Worm (Caenorhabditis elegans): ENCODE measurements around the gene C14A4.13.

Gene C14A4.13

ce11 chrII:10618157-10618556, at the start of gene C14A4.13:
Gene C14A4.13, plus strand, starts transcription at chrII:10618457.
- TF ChIP-seq pax-3 (tag; optimal IDR thresholded peaks at IDR 0.05) (no peak), dpl-1 (GFP tag; optimal IDR thresholded peaks at IDR 0.05) (no peak), Y116A8C.19 (tag; optimal IDR thresholded peaks at IDR 0.05; ENCODE audit: borderline replicate concordance) (no peak), hlh-17 (GFP tag; optimal IDR thresholded peaks at IDR 0.05; ENCODE audit: borderline replicate concordance) (no peak), tbx-2 (tag; optimal IDR thresholded peaks at IDR 0.05) (no peak), elt-2 (tag; optimal IDR thresholded peaks at IDR 0.05) (no peak), unc-62 (GFP tag; optimal IDR thresholded peaks at IDR 0.05) (no peak), nhr-11 (tag; optimal IDR thresholded peaks at IDR 0.05) (no peak), ama-1 (optimal IDR thresholded peaks at IDR 0.05) (no peak), ces-1 (GFP tag; optimal IDR thresholded peaks at IDR 0.05) (no peak), zip-4 (GFP tag; optimal IDR thresholded peaks at IDR 0.05) (no peak), skn-1 (tag; optimal IDR thresholded peaks at IDR 0.05) (no peak), jun-1 (tag; optimal IDR thresholded peaks at IDR 0.05) (no peak), lsy-2 (tag; optimal IDR thresholded peaks at IDR 0.05) (no peak), blmp-1 (tag; optimal IDR thresholded peaks at IDR 0.05) (no peak), ceh-90 (tag; optimal IDR thresholded peaks at IDR 0.05) (no peak), snu-23 (GFP tag; optimal IDR thresholded peaks at IDR 0.05) (no peak), swsn-7 (tag; optimal IDR thresholded peaks at IDR 0.05) (no peak), mab-9 (GFP tag; IDR thresholded peaks at IDR 0.05) (no peak), irx-1 (tag; optimal IDR thresholded peaks at IDR 0.05) (no peak)

DNA sequence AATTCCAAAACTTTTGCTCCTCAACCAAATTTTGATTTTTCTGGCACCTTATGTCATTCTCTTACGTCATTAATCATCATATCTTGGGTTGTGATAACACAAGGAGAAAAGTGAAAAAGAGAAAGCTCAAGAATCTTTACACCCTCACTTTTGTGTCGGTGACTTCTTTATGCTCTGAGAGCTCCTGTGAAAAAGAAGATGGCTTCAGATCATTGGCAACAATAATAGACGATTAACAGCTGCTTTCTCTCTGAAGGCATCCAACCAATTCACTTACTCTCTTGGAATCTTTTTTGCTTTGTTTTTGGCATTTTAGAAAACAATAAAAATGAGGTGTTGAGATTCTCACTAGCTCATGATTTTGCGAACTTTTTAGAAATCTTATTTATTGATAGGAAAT, 48.8 kb upstream of the C14A4.13 start:
- peak in 1 of 2 experiments; percentile 3 for TF ChIP-seq efl-1 (optimal IDR thresholded peaks at IDR 0.05)
- TF ChIP-seq efl-1 (GFP tag; optimal IDR thresholded peaks at IDR 0.05 in 1 of 2), result no peak
- no peak for TF ChIP-seq sptf-1 (tag; optimal IDR thresholded peaks at IDR 0.05)
- TF ChIP-seq lin-39 (tag; optimal IDR thresholded peaks at IDR 0.05), result no peak
- no peak for TF ChIP-seq C04F5.9 (tag; optimal IDR thresholded peaks at IDR 0.05)
- TF ChIP-seq jun-1 (tag; optimal IDR thresholded peaks at IDR 0.05), result no peak
- no peak for TF ChIP-seq fos-1 (tag; optimal IDR thresholded peaks at IDR 0.05)
- TF ChIP-seq ama-1 (optimal IDR thresholded peaks at IDR 0.05), result no peak
- TF ChIP-seq nhr-237 (tag; optimal IDR thresholded peaks at IDR 0.05), result no peak
- TF ChIP-seq ces-1 (GFP tag; optimal IDR thresholded peaks at IDR 0.05), result no peak
- TF ChIP-seq nhr-84 (tag; optimal IDR thresholded peaks at IDR 0.05), result no peak
- TF ChIP-seq unc-86 (tag; optimal IDR thresholded peaks at IDR 0.05), result no peak
- no peak for TF ChIP-seq unc-98 (GFP tag; IDR thresholded peaks at IDR 0.05)
- no peak for TF ChIP-seq pqm-1 (tag; optimal IDR thresholded peaks at IDR 0.05)
- TF ChIP-seq tlp-1 (tag; optimal IDR thresholded peaks at IDR 0.05), result no peak
- TF ChIP-seq ztf-11 (tag; optimal IDR thresholded peaks at IDR 0.05), result no peak
- no peak for TF ChIP-seq snpc-4 (tag; optimal IDR thresholded peaks at IDR 0.05)
- TF ChIP-seq lsy-2 (tag; optimal IDR thresholded peaks at IDR 0.05), result peak in 1 of 2 experiments; percentile 13
- no peak for TF ChIP-seq ztf-4 (tag; optimal IDR thresholded peaks at IDR 0.05)
- TF ChIP-seq nhr-71 (tag; optimal IDR thresholded peaks at IDR 0.05), result peak; percentile 43
- TF ChIP-seq xbp-1 (tag; optimal IDR thresholded peaks at IDR 0.05), result no peak
- peak; percentile 44 for TF ChIP-seq rnt-1 (tag; optimal IDR thresholded peaks at IDR 0.05)
- TF ChIP-seq C34B4.2 (tag; optimal IDR thresholded peaks at IDR 0.05), result no peak
- peak; percentile 79 for TF ChIP-seq lin-14 (GFP tag; optimal IDR thresholded peaks at IDR 0.05)
- no peak for TF ChIP-seq elt-2 (tag; optimal IDR thresholded peaks at IDR 0.05)
- TF ChIP-seq pag-3 (tag; optimal IDR thresholded peaks at IDR 0.05; ENCODE audit: borderline replicate concordance, insufficient read depth), result peak; percentile 86
- TF ChIP-seq lin-35 (GFP tag; optimal IDR thresholded peaks at IDR 0.05), result no peak
- TF ChIP-seq F16B12.6 (tag; optimal IDR thresholded peaks at IDR 0.05), result no peak
- TF ChIP-seq fkh-4 (tag; optimal IDR thresholded peaks at IDR 0.05; ENCODE audit: borderline replicate concordance), result no peak
- no peak for TF ChIP-seq vab-15 (tag; optimal IDR thresholded peaks at IDR 0.05)
- TF ChIP-seq nhr-11 (tag; optimal IDR thresholded peaks at IDR 0.05), result no peak

All from whole organism, L1 larva.